Worm (Caenorhabditis elegans) whole organism, late embryonic: ENCODE measurements around the gene cap-2.

ENCODE experiments used
- C08G9.2 ChIP-seq: sonication (generic microtip); optimal IDR thresholded peaks from 2 replicates; lab custom pipeline; 2016; ENCODE audit warnings: mild to moderate bottlenecking, missing genetic modification characterization, moderate library complexity, missing compliant biosample characterization
- C38D4.7 ChIP-seq: fragments of 200-800 bp; sonication (Bioruptor generic); optimal IDR thresholded peaks from 2 replicates; lab custom pipeline; 2018; ENCODE audit warnings: mild to moderate bottlenecking, missing genetic modification characterization, moderate library complexity, missing compliant biosample characterization
- K02D7.2 ChIP-seq: sonication (generic microtip); optimal IDR thresholded peaks from 2 replicates; lab custom pipeline; 2017; ENCODE audit warnings: mild to moderate bottlenecking, missing genetic modification characterization, missing compliant biosample characterization
- Y22D7AL.16 ChIP-seq: sonication (generic microtip); optimal IDR thresholded peaks from 2 replicates; lab custom pipeline; 2016; ENCODE audit warnings: missing genetic modification characterization, missing compliant biosample characterization
- ama-1 ChIP-seq: fragments of 150-350 bp; optimal IDR thresholded peaks from 2 replicates; lab custom pipeline; 2014
- ceh-18 ChIP-seq: sonication (generic microtip); optimal IDR thresholded peaks from 2 replicates; lab custom pipeline; 2016; ENCODE audit warnings: missing genetic modification characterization, missing compliant biosample characterization
- ceh-2 ChIP-seq: sonication (generic microtip); optimal IDR thresholded peaks from 2 replicates; lab custom pipeline; 2016; ENCODE audit warnings: missing genotype, missing genetic modification characterization, missing compliant biosample characterization
- ceh-22 ChIP-seq: sonication (generic microtip); optimal IDR thresholded peaks from 2 replicates; lab custom pipeline; 2017; ENCODE audit warnings: missing biosample characterization, missing genetic modification characterization
- ceh-30 ChIP-seq: fragments of 150-350 bp; optimal IDR thresholded peaks from 2 replicates; lab custom pipeline; 2014; ENCODE audit warnings: missing biosample characterization, missing genetic modification characterization
- ceh-34 ChIP-seq: sonication (generic microtip); optimal IDR thresholded peaks from 2 replicates; lab custom pipeline; 2016; ENCODE audit warnings: mild to moderate bottlenecking, missing genetic modification characterization, missing compliant biosample characterization
- ceh-45 ChIP-seq: fragments of 200-800 bp; sonication (Bioruptor generic); IDR thresholded peaks from 2 replicates; pipeline ENCODE4 v1.3.6; 2022; ENCODE audit warnings: missing genetic modification reagents, missing genetic modification characterization, missing compliant biosample characterization
- ceh-9 ChIP-seq: sonication (generic microtip); optimal IDR thresholded peaks from 2 replicates; lab custom pipeline; 2016; ENCODE audit warnings: mild to moderate bottlenecking, missing genetic modification characterization, inconsistent platforms, missing compliant biosample characterization
- elt-4 ChIP-seq: sonication (generic microtip); optimal IDR thresholded peaks from 2 replicates; lab custom pipeline; 2016; ENCODE audit warnings: missing genetic modification characterization, missing compliant biosample characterization
- eyg-1 ChIP-seq: sonication (generic microtip); optimal IDR thresholded peaks from 2 replicates; lab custom pipeline; 2016; ENCODE audit warnings: missing genotype, missing genetic modification characterization, missing compliant biosample characterization
- fkh-10 ChIP-seq: fragments of 150-350 bp; optimal IDR thresholded peaks from 2 replicates; lab custom pipeline; 2014; ENCODE audit warnings: missing biosample characterization, missing genetic modification reagents, missing genetic modification characterization
- gmeb-2 ChIP-seq: sonication (generic microtip); optimal IDR thresholded peaks from 2 replicates; lab custom pipeline; 2016; ENCODE audit warnings: missing genetic modification characterization, inconsistent platforms, missing compliant biosample characterization
- hlh-13 ChIP-seq: fragments of 200-800 bp; sonication (Bioruptor generic); optimal IDR thresholded peaks from 2 replicates; lab custom pipeline; 2018; ENCODE audit warnings: mild to moderate bottlenecking, missing genetic modification characterization, missing compliant biosample characterization
- hlh-6 ChIP-seq: sonication (generic microtip); optimal IDR thresholded peaks from 2 replicates; lab custom pipeline; 2016; ENCODE audit warnings: missing genotype, missing genetic modification characterization, missing compliant biosample characterization
- hlh-8 ChIP-seq: sonication (generic microtip); optimal IDR thresholded peaks from 2 replicates; lab custom pipeline; 2016; ENCODE audit warnings: missing genotype, missing genetic modification characterization, missing compliant biosample characterization
- lim-6 ChIP-seq: sonication (generic microtip); optimal IDR thresholded peaks from 2 replicates; lab custom pipeline; 2016; ENCODE audit warnings: missing genetic modification characterization, missing compliant biosample characterization
- lin-11 ChIP-seq: fragments of 200-800 bp; sonication (Bioruptor generic); optimal IDR thresholded peaks from 2 replicates; lab custom pipeline; 2018; ENCODE audit warnings: mild to moderate bottlenecking, missing genetic modification characterization, missing compliant biosample characterization
- madf-2 ChIP-seq: sonication (generic microtip); optimal IDR thresholded peaks from 2 replicates; lab custom pipeline; 2017; ENCODE audit warnings: missing genetic modification characterization, missing compliant biosample characterization
- npax-4 ChIP-seq: sonication (generic microtip); optimal IDR thresholded peaks from 2 replicates; lab custom pipeline; 2016; ENCODE audit warnings: missing genetic modification characterization, missing compliant biosample characterization
- odd-2 ChIP-seq: sonication (generic microtip); optimal IDR thresholded peaks from 2 replicates; lab custom pipeline; 2017; ENCODE audit warnings: antibody characterized with exemption, mild to moderate bottlenecking, missing genetic modification characterization, missing compliant biosample characterization
- pat-9 ChIP-seq: fragments of 200-800 bp; sonication (Bioruptor generic); optimal IDR thresholded peaks from 2 replicates; lab custom pipeline; 2018; ENCODE audit warnings: mild to moderate bottlenecking, missing genetic modification characterization, moderate library complexity, missing compliant biosample characterization
- pax-1 ChIP-seq: fragments of 150-350 bp; optimal IDR thresholded peaks from 2 replicates; lab custom pipeline; 2014; ENCODE audit warnings: missing biosample characterization, missing genetic modification characterization
- pha-2 ChIP-seq: sonication (generic microtip); optimal IDR thresholded peaks from 2 replicates; lab custom pipeline; 2017; ENCODE audit warnings: mild to moderate bottlenecking, missing genetic modification characterization, missing compliant biosample characterization
- pha-4 ChIP-seq: fragments of 150-350 bp; optimal IDR thresholded peaks from 2 replicates; lab custom pipeline; 2018; ENCODE audit warnings: missing biosample characterization, missing genetic modification reagents, missing genetic modification characterization
- pros-1 ChIP-seq: fragments of 150-350 bp; optimal IDR thresholded peaks from 2 replicates; lab custom pipeline; 2014; ENCODE audit warnings: missing biosample characterization, missing genetic modification reagents, missing genetic modification characterization
- sox-2 ChIP-seq: fragments of 200-800 bp; sonication (Bioruptor generic); IDR thresholded peaks from 2 replicates; pipeline ENCODE4 v1.3.6; 2022; ENCODE audit warnings: missing genetic modification reagents, missing genetic modification characterization, missing compliant biosample characterization
- sox-4 ChIP-seq: sonication (generic microtip); optimal IDR thresholded peaks from 2 replicates; lab custom pipeline; 2017; ENCODE audit warnings: mild to moderate bottlenecking, missing genetic modification characterization, inconsistent platforms, missing compliant biosample characterization
- syd-9 ChIP-seq: sonication (generic microtip); optimal IDR thresholded peaks from 2 replicates; lab custom pipeline; 2016; ENCODE audit warnings: mild to moderate bottlenecking, missing genetic modification characterization, moderate library complexity, missing compliant biosample characterization
- tbx-7 ChIP-seq: sonication (generic microtip); optimal IDR thresholded peaks from 2 replicates; lab custom pipeline; 2016; ENCODE audit warnings: missing genotype, missing genetic modification characterization, missing compliant biosample characterization
- unc-42 ChIP-seq: sonication (generic microtip); optimal IDR thresholded peaks from 2 replicates; lab custom pipeline; 2016; ENCODE audit warnings: missing genotype, missing genetic modification characterization, missing compliant biosample characterization
- unc-86 ChIP-seq: sonication (generic microtip); optimal IDR thresholded peaks from 2 replicates; lab custom pipeline; 2016; ENCODE audit warnings: missing genetic modification characterization, missing compliant biosample characterization

cap-2 gene

ce11 chrII:10885250-10885649, 16.3 kb downstream of the cap-2 start:
- no peak for TF ChIP-seq C38D4.7
- TF ChIP-seq pha-2 (tag; lab: Kevin White, UChicago) = no peak
- no peak for TF ChIP-seq lim-6 (tag; lab: Kevin White, UChicago)
- TF ChIP-seq elt-4 = no peak
- no peak for TF ChIP-seq hlh-13
- no peak for TF ChIP-seq ceh-9 (tag; lab: Kevin White, UChicago)
- TF ChIP-seq ceh-34 (tag; lab: Kevin White, UChicago) = no peak

DNA sequence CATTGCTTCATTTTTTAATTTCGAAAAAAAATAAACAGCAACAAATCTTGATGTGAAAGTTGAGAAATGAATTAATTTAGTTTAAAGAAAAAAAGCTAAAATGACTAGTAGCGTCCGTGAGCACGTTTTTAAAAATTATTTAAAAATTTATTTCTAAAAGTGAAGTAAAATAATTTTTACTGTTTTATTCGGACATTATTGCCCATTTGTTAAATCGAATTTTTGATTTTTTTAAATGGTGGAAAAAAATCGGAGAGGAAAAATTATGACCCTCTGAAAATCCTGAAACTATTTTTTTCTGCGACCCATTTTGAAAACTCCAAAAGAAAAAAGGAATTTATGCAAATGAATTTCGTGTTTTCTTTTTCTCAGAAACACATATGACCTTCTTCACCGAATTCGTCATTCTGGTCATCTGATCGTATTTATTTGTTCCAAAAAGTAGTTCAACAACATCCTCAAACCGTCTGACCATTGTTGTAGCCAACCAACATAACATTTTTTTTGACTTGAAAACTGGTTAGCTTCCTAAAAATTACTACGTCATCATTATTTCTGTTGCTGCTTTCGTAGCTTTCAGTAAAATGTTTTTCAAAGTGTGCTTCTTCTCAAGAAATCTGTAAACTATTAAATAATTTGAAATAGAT, 17.0 kb downstream of the cap-2 start, which contains the start of gene F44F4.3:
Gene F44F4.3, minus strand, starts transcription at position 51 of the 647 bp plus-strand sequence.
- TF ChIP-seq pha-4 (tag; lab: Kevin White, UChicago) (no peak), syd-9 (tag; lab: Kevin White, UChicago) (no peak), ceh-18 (no peak), ceh-30 (tag; lab: Kevin White, UChicago) (no peak), sox-4 (tag; lab: Kevin White, UChicago) (no peak), madf-2 (tag; lab: Kevin White, UChicago) (no peak), pha-2 (tag; lab: Kevin White, UChicago) (no peak), unc-86 (tag; lab: Kevin White, UChicago) (no peak), odd-2 (tag; lab: Kevin White, UChicago) (no peak), lin-11 (tag; lab: Kevin White, UChicago) (no peak), pros-1 (no peak), ama-1 (lab: Kevin White, UChicago) (no peak), C08G9.2 (tag; lab: Kevin White, UChicago) (no peak), unc-42 (no peak), hlh-8 (tag; lab: Kevin White, UChicago) (no peak), tbx-7 (tag; lab: Kevin White, UChicago) (no peak), hlh-6 (tag; lab: Kevin White, UChicago) (no peak), npax-4 (tag; lab: Kevin White, UChicago) (no peak), gmeb-2 (tag; lab: Kevin White, UChicago) (no peak)

DNA sequence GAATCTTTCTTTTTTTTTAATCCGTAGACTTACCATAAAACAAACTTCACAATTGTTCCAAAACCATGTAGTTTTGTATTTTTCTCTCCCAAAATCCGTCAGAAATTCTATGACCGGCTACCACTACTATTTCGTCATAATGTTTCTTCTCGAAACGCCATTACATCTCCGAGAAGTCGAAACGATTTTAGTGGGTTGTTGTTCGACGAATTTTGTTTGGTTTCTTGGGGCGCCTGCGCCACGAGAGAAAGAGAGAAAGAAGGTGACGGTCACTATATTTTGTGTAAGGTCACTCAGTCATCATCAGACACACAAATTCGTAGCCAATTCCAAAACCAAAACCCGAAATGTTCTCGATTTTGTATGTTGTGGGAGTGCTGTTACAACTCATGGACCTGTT, 18.1 kb downstream of the cap-2 start:
- TF ChIP-seq elt-4 (no peak), K02D7.2 (tag; lab: Kevin White, UChicago) (no peak), eyg-1 (tag; lab: Kevin White, UChicago) (no peak)

ce11 chrII:10888979-10889378, 20.0 kb downstream of the cap-2 start, which contains the start of gene ptr-8:
Gene ptr-8 (plus strand): TSS chrII:10889279.
- TF ChIP-seq C08G9.2 (tag; lab: Kevin White, UChicago) (no peak), ama-1 (lab: Kevin White, UChicago) (no peak), hlh-13 (no peak), sox-2 (GFP tag; lab: Robert Waterston, UW) (no peak), ceh-45 (no peak), fkh-10 (GFP tag; lab: Kevin White, UChicago) (no peak), hlh-6 (tag; lab: Kevin White, UChicago) (no peak), ceh-22 (no peak), syd-9 (tag; lab: Kevin White, UChicago) (no peak)

DNA sequence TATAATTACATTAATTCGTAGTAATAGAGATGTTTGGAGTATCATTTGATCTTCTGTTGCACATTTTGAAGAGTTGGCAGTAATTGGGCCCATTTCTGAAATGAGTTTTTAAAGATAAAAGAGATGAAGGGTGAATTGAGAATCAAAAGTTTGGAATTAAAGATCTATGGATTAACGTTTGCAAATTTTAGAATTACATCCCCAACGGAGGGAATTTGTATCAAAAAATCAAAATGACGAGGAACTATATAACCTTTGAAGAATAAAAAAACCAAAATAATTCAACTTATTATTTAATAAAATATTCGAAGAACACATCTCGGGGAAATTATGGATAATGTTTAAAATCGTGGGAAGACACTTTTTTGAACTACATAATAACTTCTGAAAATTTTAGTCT, 26.0 kb downstream of the cap-2 start, which contains the start of gene sra-10:
Gene sra-10, minus strand, starts transcription at position 101 of the 400 bp plus-strand sequence.
- TF ChIP-seq npax-4 (tag; lab: Kevin White, UChicago) (no peak), ceh-2 (tag; lab: Kevin White, UChicago) (no peak), lim-6 (tag; lab: Kevin White, UChicago) (no peak), pat-9 (tag; lab: Kevin White, UChicago) (no peak), pros-1 (no peak), odd-2 (tag; lab: Kevin White, UChicago) (no peak), hlh-8 (tag; lab: Kevin White, UChicago) (no peak), pax-1 (no peak), ama-1 (lab: Kevin White, UChicago) (no peak), Y22D7AL.16 (tag; lab: Kevin White, UChicago) (no peak), ceh-22 (no peak)
- TF ChIP-seq, all 69 proteins: peak for 0
